Fruit fly (Drosophila melanogaster) whole organism, adult: Measurements from ENCODE around the gene Pomp.

Experiments
- CG11617 ChIP-seq: fragments of 200-800 bp; sonication (Bioruptor generic); optimal IDR thresholded peaks from 2 replicates; lab custom pipeline; 2017; ENCODE audit warnings: mild to moderate bottlenecking, missing biosample characterization, missing genetic modification reagents, missing genetic modification characterization
- CG14711 ChIP-seq: fragments of 200-800 bp; sonication (Bioruptor generic); optimal IDR thresholded peaks from 2 replicates; lab custom pipeline; 2018; ENCODE audit warnings: missing biosample characterization, mild to moderate bottlenecking, missing genetic modification characterization, moderate library complexity
- CG1620 ChIP-seq: fragments of 200-800 bp; sonication (Bioruptor generic); optimal IDR thresholded peaks from 2 replicates; lab custom pipeline; 2016; ENCODE audit warnings: missing biosample characterization, missing genetic modification characterization
- CG33017 ChIP-seq: fragments of 200-800 bp; sonication (Bioruptor generic); optimal IDR thresholded peaks from 2 replicates; lab custom pipeline; 2018; ENCODE audit warnings: missing biosample characterization, mild to moderate bottlenecking, missing genetic modification characterization, moderate library complexity
- CG7045 ChIP-seq: fragments of 200-800 bp; sonication (Bioruptor generic); optimal IDR thresholded peaks from 2 replicates; lab custom pipeline; 2017; ENCODE audit warnings: missing biosample characterization, mild to moderate bottlenecking, missing genetic modification characterization
- Clk ChIP-seq: fragments of 200-800 bp; sonication (Bioruptor generic); optimal IDR thresholded peaks from 2 replicates; lab custom pipeline; 2017; ENCODE audit warnings: missing biosample characterization, missing genetic modification characterization
- Crg-1 ChIP-seq: fragments of 200-800 bp; sonication (Bioruptor generic); optimal IDR thresholded peaks from 2 replicates; lab custom pipeline; 2016; ENCODE audit warnings: missing biosample characterization, missing genetic modification characterization
- Hr96 ChIP-seq: fragments of 200-800 bp; sonication (Bioruptor generic); optimal IDR thresholded peaks from 2 replicates; lab custom pipeline; 2016; ENCODE audit warnings: missing biosample characterization, missing genetic modification characterization
- bab1 ChIP-seq: fragments of 200-800 bp; sonication (Bioruptor generic); optimal IDR thresholded peaks from 3 replicates; lab custom pipeline; 2019; ENCODE audit warnings: missing biosample characterization, mild to moderate bottlenecking, missing genetic modification characterization, moderate library complexity
- cic ChIP-seq: fragments of 200-800 bp; sonication (Bioruptor generic); optimal IDR thresholded peaks from 2 replicates; lab custom pipeline; 2017; ENCODE audit warnings: missing biosample characterization, mild to moderate bottlenecking, missing genetic modification characterization, moderate library complexity
- cnc ChIP-seq, 2 experiments: fragments of >200 bp; optimal IDR thresholded peaks; 2 replicates each; lab custom pipeline; 2017
- ovo ChIP-seq: fragments of 200-800 bp; sonication (Bioruptor generic); optimal IDR thresholded peaks from 2 replicates; lab custom pipeline; 2016; ENCODE audit warnings: missing biosample characterization, missing genetic modification characterization
- pad ChIP-seq: fragments of 200-800 bp; sonication (Bioruptor generic); optimal IDR thresholded peaks from 3 replicates; lab custom pipeline; 2017; ENCODE audit warnings: missing biosample characterization, missing genetic modification characterization, mild to moderate bottlenecking, moderate library complexity, missing genetic modification reagents
- toe ChIP-seq: fragments of 200-800 bp; sonication (Bioruptor generic); optimal IDR thresholded peaks from 2 replicates; lab custom pipeline; 2016; ENCODE audit warnings: missing biosample characterization, missing genetic modification characterization

DNA sequence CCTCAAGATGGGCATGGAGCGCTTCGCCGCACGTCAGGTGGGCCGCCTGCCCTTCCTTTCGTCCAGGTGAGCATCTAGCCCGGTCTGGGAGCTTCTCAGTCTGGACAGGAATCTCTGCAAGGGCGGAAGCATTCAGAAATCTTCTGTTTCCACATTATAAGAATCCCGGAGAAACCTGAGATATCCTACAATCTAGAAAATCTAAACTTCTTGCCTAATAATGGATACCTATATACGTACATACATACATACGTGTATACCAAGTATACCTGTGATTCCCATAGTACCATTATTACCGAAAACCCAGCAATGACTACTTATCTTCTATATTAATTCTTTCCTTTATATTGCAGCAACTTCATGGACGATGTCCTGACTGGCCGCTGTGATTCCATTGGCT, 594 bp downstream of the Pomp start:
- TF ChIP-seq cnc (optimal IDR thresholded peaks at IDR 0.05; lab: Kevin White, UChicago), result no peak
- no peak for TF ChIP-seq CG33017 (tag; lab: Kevin White, UChicago)
- TF ChIP-seq bab1, result no peak
- TF ChIP-seq CG7045, result no peak
- no peak for TF ChIP-seq ovo
- no peak for TF ChIP-seq CG14711
- no peak for TF ChIP-seq cic (GFP tag; lab: Kevin White, UChicago)
- TF ChIP-seq CG1620, result no peak
- no peak for TF ChIP-seq toe
- TF ChIP-seq Clk (GFP tag; lab: Kevin White, UChicago), result no peak
- no peak for TF ChIP-seq CG11617 (GFP tag; lab: Kevin White, UChicago)
- no peak for TF ChIP-seq Hr96 (GFP tag; lab: Kevin White, UChicago)
- TF ChIP-seq Crg-1, result no peak
- TF ChIP-seq pad (GFP tag; lab: Kevin White, UChicago), result no peak
